Fruit fly (Drosophila melanogaster) whole organism: ENCODE measurements around the gene flr.

Source experiments
- CG8478 ChIP-seq: fragments of >200 bp; optimal IDR thresholded peaks from 2 replicates; lab custom pipeline; 2018; ENCODE audit warnings: inconsistent platforms
- Dll ChIP-seq: fragments of >200 bp; optimal IDR thresholded peaks from 2 replicates; lab custom pipeline; 2017
- EcR ChIP-seq, 2 experiments: fragments of >200 bp; optimal IDR thresholded peaks; 2 replicates each; lab custom pipeline; 2017; ENCODE audit warnings: missing biosample characterization in 2 of 2, missing genetic modification characterization in 2 of 2, missing genetic modification reagents in 2 of 2
- pan ChIP-seq: fragments of >200 bp; optimal IDR thresholded peaks from 2 replicates; lab custom pipeline; 2017
- psq ChIP-seq: fragments of >200 bp; optimal IDR thresholded peaks from 2 replicates; lab custom pipeline; 2017
- usp ChIP-seq: fragments of >200 bp; optimal IDR thresholded peaks from 2 replicates; lab custom pipeline; 2017; ENCODE audit warnings: missing biosample characterization, missing genetic modification characterization, mixed read lengths

The flr gene

dm6 chr3L:13457133-13457532 lies 44.5 kb downstream of the flr start, which contains the start of gene CG10116:
Gene CG10116 (minus strand): TSS chr3L:13457238.
- no peak for TF ChIP-seq EcR (GFP tag; optimal IDR thresholded peaks at IDR 0.05; lab: Kevin White, UChicago)
- no peak for TF ChIP-seq CG8478 (lab: Kevin White, UChicago)
- TF ChIP-seq pan (lab: Kevin White, UChicago), result no peak
- TF ChIP-seq usp, result no peak
- no peak for TF ChIP-seq Dll (lab: Kevin White, UChicago)
- TF ChIP-seq psq (lab: Kevin White, UChicago), result no peak
